Worm (Caenorhabditis elegans) whole organism, early embryonic: ENCODE measurements around the gene metl-13.
"Not testable (repeated sequence)": the region's sequence is repeated elsewhere in the genome, so short reads cannot be mapped to it uniquely, and the experiment has no call there.

Source experiments
- B0310.2 ChIP-seq: sonication (generic microtip); optimal IDR thresholded peaks from 2 replicates; lab custom pipeline; 2016; ENCODE audit warnings: mild to moderate bottlenecking, missing genetic modification characterization, missing compliant biosample characterization
- F13C5.2 ChIP-seq: sonication (generic microtip); optimal IDR thresholded peaks from 2 replicates; lab custom pipeline; 2017; ENCODE audit warnings: mild to moderate bottlenecking, missing genetic modification characterization, inconsistent platforms, missing compliant biosample characterization
- aly-1 ChIP-seq: sonication (generic microtip); optimal IDR thresholded peaks from 2 replicates; lab custom pipeline; 2016; ENCODE audit warnings: missing genetic modification characterization, missing compliant biosample characterization
- ama-1 ChIP-seq: fragments of 150-350 bp; optimal IDR thresholded peaks from 2 replicates; lab custom pipeline; 2014
- ceh-13 ChIP-seq: fragments of 200-800 bp; sonication (Bioruptor generic); optimal IDR thresholded peaks from 2 replicates; lab custom pipeline; 2018; ENCODE audit warnings: mild to moderate bottlenecking, missing genetic modification characterization, missing compliant biosample characterization
- ceh-36 ChIP-seq: sonication (generic microtip); optimal IDR thresholded peaks from 2 replicates; lab custom pipeline; 2016; ENCODE audit warnings: missing genetic modification characterization, inconsistent platforms, missing compliant biosample characterization
- ets-7 ChIP-seq: sonication (generic microtip); optimal IDR thresholded peaks from 2 replicates; lab custom pipeline; 2016; ENCODE audit warnings: missing genotype, missing genetic modification characterization, missing compliant biosample characterization
- flt-1 ChIP-seq: fragments of 200-800 bp; sonication (Bioruptor generic); IDR thresholded peaks from 2 replicates; pipeline ENCODE4 v1.3.6; 2022; ENCODE audit warnings: missing genetic modification characterization, missing compliant biosample characterization
- hmbx-1 ChIP-seq: sonication (generic microtip); optimal IDR thresholded peaks from 2 replicates; lab custom pipeline; 2016; ENCODE audit warnings: mild to moderate bottlenecking, missing genetic modification characterization, missing compliant biosample characterization
- hmg-4 ChIP-seq: fragments of 200-800 bp; sonication (Bioruptor generic); optimal IDR thresholded peaks from 2 replicates; lab custom pipeline; 2018; ENCODE audit warnings: mild to moderate bottlenecking, missing genetic modification characterization, missing compliant biosample characterization
- hnd-1 ChIP-seq: sonication (generic microtip); optimal IDR thresholded peaks from 2 replicates; lab custom pipeline; 2016; ENCODE audit warnings: missing genetic modification characterization, missing compliant biosample characterization
- pes-1 ChIP-seq: fragments of 200-800 bp; sonication (Bioruptor generic); IDR thresholded peaks from 2 replicates; pipeline ENCODE4 v1.3.6; 2022; ENCODE audit warnings: missing genetic modification reagents, missing genetic modification characterization, missing compliant biosample characterization
- scrt-1 ChIP-seq: fragments of 200-800 bp; sonication (Bioruptor generic); IDR thresholded peaks from 2 replicates; pipeline ENCODE4 v1.3.6; 2022; ENCODE audit warnings: missing genetic modification characterization, missing compliant biosample characterization
- sea-1 ChIP-seq: fragments of 200-800 bp; sonication (Bioruptor generic); conservative IDR thresholded peaks from 2 replicates; pipeline ENCODE4 v1.3.6; 2022; ENCODE audit warnings: missing genetic modification characterization, missing compliant biosample characterization
- tbx-11 ChIP-seq: fragments of 200-800 bp; sonication (Bioruptor generic); IDR thresholded peaks from 2 replicates; pipeline ENCODE4 v1.3.6; 2022; ENCODE audit warnings: missing genetic modification characterization, missing compliant biosample characterization
- tbx-37 ChIP-seq: fragments of 200-800 bp; sonication (Bioruptor generic); conservative IDR thresholded peaks from 2 replicates; pipeline ENCODE4 v1.3.6; 2022; ENCODE audit warnings: missing genetic modification reagents, missing genetic modification characterization, missing compliant biosample characterization
- tra-4 ChIP-seq: sonication (generic microtip); optimal IDR thresholded peaks from 2 replicates; lab custom pipeline; 2017; ENCODE audit warnings: missing genetic modification characterization, missing compliant biosample characterization

The metl-13 gene

DNA sequence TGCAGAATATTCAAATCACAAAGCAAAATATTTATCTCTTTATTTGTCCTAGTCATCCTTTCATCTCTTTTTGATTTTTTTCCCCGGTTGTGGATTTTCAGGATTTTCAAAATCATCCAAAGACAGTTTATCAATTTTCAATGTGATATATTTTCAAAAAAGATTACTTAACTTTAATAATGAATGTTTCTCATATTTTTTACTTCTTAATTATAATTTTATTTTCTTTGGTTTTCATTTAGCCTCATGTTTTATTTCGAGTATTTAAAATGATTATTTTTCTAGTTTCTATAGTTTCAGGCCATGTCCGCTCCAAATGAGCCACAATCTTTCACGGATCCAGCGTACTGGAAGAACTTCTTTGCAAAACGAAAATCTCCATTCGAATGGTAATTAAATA lies at the start of gene metl-13:
metl-13 (plus strand) TSS at position 301 of the 400 bp plus-strand sequence.
- TF ChIP-seq B0310.2 = no peak
- TF ChIP-seq ama-1 = no peak
- no peak for TF ChIP-seq F13C5.2 (tag; lab: Kevin White, UChicago)
- TF ChIP-seq tra-4 = no peak
- no peak for TF ChIP-seq pes-1 (GFP tag; lab: Robert Waterston, UW)
- TF ChIP-seq aly-1 (tag; lab: Kevin White, UChicago) = no peak
- no peak for TF ChIP-seq hnd-1 (tag; lab: Kevin White, UChicago)
- no peak for TF ChIP-seq hmbx-1 (tag; lab: Kevin White, UChicago)
- no peak for TF ChIP-seq flt-1 (GFP tag; lab: Robert Waterston, UW)

DNA sequence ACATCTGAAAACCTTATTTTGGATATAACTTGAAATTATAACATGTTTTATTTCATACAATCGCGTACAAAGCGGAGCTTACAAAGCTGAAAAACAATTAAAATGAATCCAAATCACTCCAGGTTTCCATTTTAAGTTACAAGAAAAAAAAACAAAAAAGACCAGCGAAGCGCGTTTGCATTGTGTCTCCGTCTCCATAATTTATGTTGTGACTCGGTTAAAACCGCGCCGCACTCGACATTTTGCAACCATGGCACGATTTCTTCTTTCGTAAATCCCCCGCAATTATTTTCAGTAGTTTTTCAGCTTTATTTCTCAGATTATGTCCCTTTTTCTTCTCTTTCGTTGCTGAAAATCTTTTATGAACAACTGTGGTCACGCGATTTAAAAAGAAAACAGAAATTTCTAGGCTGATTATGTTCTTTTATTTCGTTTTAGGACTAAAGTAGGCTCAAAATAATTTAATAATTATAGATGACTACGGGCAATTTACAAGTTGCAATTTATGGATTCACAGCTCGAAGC lies 49.4 kb upstream of the metl-13 start, which contains the start of the genes F38A5.2 and dnj-11:
F38A5.2 (minus strand) TSS at position 4 of the 525 bp plus-strand sequence.
dnj-11 (plus strand) TSS at position 475 of the 525 bp plus-strand sequence.
- TF ChIP-seq F13C5.2 (tag; lab: Kevin White, UChicago) = peak; percentile 59
- TF ChIP-seq hmg-4 (GFP tag; lab: Kevin White, UChicago) = no peak

DNA sequence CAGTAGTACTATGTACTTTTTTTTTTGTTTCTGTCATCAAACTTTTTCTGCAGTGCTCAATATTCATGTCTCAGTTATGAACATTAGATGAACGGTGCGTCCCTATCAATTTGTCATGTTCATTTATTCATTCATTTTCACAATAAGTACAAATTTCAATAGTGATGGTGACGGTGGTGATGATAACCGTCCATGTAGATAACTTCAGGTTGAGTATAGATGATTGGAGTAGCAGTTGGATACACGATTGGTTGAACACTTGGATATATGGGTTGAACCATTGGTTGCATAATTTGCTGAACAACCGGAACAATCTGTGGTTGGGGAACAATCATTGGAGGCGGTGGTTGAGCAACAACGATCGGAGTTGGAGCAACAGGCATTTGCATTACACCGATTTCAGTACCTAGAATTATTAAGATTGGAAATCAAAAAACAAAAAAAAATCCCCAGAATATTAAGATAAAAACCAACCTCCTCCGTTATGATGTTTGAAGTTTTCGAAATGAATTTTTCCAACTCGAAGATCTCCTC lies 46.7 kb upstream of the metl-13 start:
- no peak for TF ChIP-seq pes-1 (GFP tag; lab: Robert Waterston, UW)
- no peak for TF ChIP-seq ceh-13 (GFP tag; lab: Kevin White, UChicago)
- TF ChIP-seq ets-7 (tag; lab: Kevin White, UChicago) = no peak
- TF ChIP-seq hmg-4 (GFP tag; lab: Kevin White, UChicago) = no peak
- no peak for TF ChIP-seq F13C5.2 (tag; lab: Kevin White, UChicago)
- no peak for TF ChIP-seq sea-1

DNA sequence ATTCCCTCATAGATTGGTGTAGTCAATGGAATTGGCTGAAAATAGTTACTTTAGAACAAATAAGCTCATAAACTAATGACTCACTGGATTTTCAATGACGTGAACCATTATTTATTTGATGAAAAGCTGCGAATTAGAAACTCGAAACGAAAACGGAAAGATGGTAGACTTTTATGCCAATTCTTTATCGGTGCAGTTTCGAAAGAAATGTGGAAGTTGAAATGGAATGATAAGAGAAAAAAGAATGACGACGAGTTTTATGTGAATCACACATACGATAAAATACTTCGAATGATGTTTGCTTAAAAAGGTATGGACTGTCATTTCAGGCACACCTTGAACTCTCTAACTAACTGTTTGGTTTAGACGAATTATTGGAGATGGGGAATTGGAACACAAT lies 44.9 kb upstream of the metl-13 start, which contains the start of the genes lec-11 and irld-7:
lec-11 (minus strand) TSS at position 126 of the 400 bp plus-strand sequence.
irld-7 (plus strand) TSS at position 332 of the 400 bp plus-strand sequence.
- no peak for TF ChIP-seq tbx-11 (GFP tag; lab: Robert Waterston, UW)
- no peak for TF ChIP-seq ceh-36 (tag; lab: Kevin White, UChicago)
- no peak for TF ChIP-seq ceh-13 (GFP tag; lab: Kevin White, UChicago)
- no peak for TF ChIP-seq aly-1 (tag; lab: Kevin White, UChicago)
- no peak for TF ChIP-seq tra-4
- TF ChIP-seq pes-1 (GFP tag; lab: Robert Waterston, UW) = no peak
- TF ChIP-seq tbx-37 (GFP tag; lab: Robert Waterston, UW) = no peak
- TF ChIP-seq scrt-1 = no peak
- TF ChIP-seq ets-7 (tag; lab: Kevin White, UChicago) = no peak

DNA sequence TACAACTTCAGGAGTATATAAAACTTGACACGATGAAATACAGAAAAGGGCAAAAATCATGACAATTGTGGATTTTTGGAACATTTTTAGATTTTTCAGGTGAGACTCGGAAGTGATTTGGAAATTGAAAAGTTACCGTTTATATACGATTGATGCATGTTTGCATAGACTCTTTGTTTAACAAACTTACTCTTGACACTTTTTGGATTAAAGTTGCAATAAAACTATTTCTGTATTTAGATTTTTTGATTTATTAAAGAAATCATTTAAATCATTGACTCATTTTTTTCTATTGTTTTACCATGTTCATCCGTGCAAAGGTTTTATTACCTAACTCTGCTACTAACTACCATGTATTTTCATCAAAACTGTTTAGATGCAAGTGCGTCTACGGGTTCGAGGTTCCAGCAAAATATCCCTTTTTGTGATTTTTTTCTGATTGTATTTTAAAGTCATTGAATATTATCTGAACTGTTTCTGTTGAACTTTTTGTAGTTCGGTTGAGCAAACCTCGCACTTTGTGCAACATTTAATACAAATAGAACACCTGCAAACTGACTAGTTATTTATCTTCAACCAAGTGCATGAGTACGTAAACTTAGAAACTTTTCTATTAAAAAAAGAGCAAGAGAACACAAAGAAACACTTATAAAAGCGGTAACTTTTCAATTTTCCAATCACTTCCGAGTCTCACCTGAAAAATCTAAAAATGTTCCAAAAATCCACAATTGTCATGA lies 43.7 kb upstream of the metl-13 start, which contains the start of the genes nspb-1 and nspb-2:
nspb-1 (minus strand) TSS at position 101 of the 737 bp plus-strand sequence.
nspb-2 (plus strand) TSS at position 687 of the 737 bp plus-strand sequence.
- TF ChIP-seq hmg-4 (GFP tag; lab: Kevin White, UChicago); B0310.2; ceh-13 (GFP tag; lab: Kevin White, UChicago): not testable (repeated sequence)

- TF ChIP-seq ets-7 (tag; lab: Kevin White, UChicago); flt-1 (GFP tag; lab: Robert Waterston, UW); tbx-37 (GFP tag; lab: Robert Waterston, UW): not testable (repeated sequence)
Measured at ce11 chrIV:6594871-6595270, 40.0 kb upstream of the metl-13 start, which contains the start of gene nspb-3. Gene nspb-3, minus strand, starts transcription at chrIV:6594971.

- no peak for TF ChIP-seq pes-1 (GFP tag; lab: Robert Waterston, UW)
- TF ChIP-seq flt-1 (GFP tag; lab: Robert Waterston, UW) = no peak
- no peak for TF ChIP-seq tbx-37 (GFP tag; lab: Robert Waterston, UW)
- no peak for TF ChIP-seq F13C5.2 (tag; lab: Kevin White, UChicago)
- no peak for TF ChIP-seq hnd-1 (tag; lab: Kevin White, UChicago)
- TF ChIP-seq scrt-1 = no peak
- TF ChIP-seq ets-7 (tag; lab: Kevin White, UChicago) = no peak
- no peak for TF ChIP-seq hmg-4 (GFP tag; lab: Kevin White, UChicago)
- no peak for TF ChIP-seq tbx-11 (GFP tag; lab: Robert Waterston, UW)
- TF ChIP-seq aly-1 (tag; lab: Kevin White, UChicago) = no peak
Measured at ce11 chrIV:6595912-6596311, 39.0 kb upstream of the metl-13 start, which contains the start of gene F38A5.22. Gene F38A5.22, minus strand, starts transcription at chrIV:6595940.

DNA sequence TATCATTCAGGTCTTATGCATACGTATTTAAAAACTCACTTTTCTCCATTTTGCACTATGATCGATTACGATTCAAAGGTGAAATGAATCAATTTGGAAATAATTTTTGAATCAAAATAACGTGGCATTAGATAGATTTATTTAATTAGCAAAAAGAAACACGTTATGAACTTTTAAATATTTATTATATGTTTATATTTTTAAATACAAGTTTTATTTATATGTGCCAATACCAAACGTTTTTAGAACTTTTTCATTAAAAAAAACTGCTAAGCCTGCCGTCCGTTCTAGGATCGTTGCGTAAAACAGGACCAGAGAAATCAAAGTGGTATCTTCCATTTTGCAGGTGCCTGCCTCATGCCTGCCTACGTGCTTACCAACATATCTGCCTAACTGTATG lies 37.6 kb upstream of the metl-13 start, which contains the start of gene F38A5.6:
F38A5.6 (minus strand) TSS at position 101 of the 400 bp plus-strand sequence.
- TF ChIP-seq tbx-11 (GFP tag; lab: Robert Waterston, UW) (no peak), aly-1 (tag; lab: Kevin White, UChicago) (no peak), tra-4 (no peak), ceh-36 (tag; lab: Kevin White, UChicago) (no peak), pes-1 (GFP tag; lab: Robert Waterston, UW) (no peak), tbx-37 (GFP tag; lab: Robert Waterston, UW) (no peak), B0310.2 (no peak), ceh-13 (GFP tag; lab: Kevin White, UChicago) (no peak)
